Worm (Caenorhabditis elegans) whole organism, young adult: ENCODE data around the gene C14C10.2.

Experiments
- F33H1.4 ChIP-seq: fragments of 200-800 bp; sonication (Bioruptor generic); IDR thresholded peaks from 2 replicates; pipeline ENCODE4 v1.3.6; 2022; ENCODE audit warnings: missing genetic modification reagents, missing genetic modification characterization, missing compliant biosample characterization
- ama-1 ChIP-seq, 3 experiments: fragments of 150-350 bp in 1 of 3; sonication (generic microtip) in 2 of 3; optimal IDR thresholded peaks; 2 replicates each; lab custom pipeline; 2014 to 2018; ENCODE audit warnings: missing biosample characterization in 2 of 3, missing genetic modification characterization in 2 of 3, missing genetic modification reagents in 2 of 3
- sdz-38 ChIP-seq: sonication (generic microtip); optimal IDR thresholded peaks from 2 replicates; lab custom pipeline; 2016; ENCODE audit warnings: missing genotype, missing genetic modification characterization, missing compliant biosample characterization

ce11 chrV:12599110-12599509 lies 6.8 kb upstream of the C14C10.2 start, which contains the start of the genes C14C10.10 and ril-2:
- TF ChIP-seq ama-1 (optimal IDR thresholded peaks at IDR 0.05; lab: Kevin White, UChicago), result no peak
- TF ChIP-seq ama-1 (GFP tag; optimal IDR thresholded peaks at IDR 0.05; lab: Kevin White, UChicago), result no peak
- TF ChIP-seq F33H1.4 (GFP tag; lab: Robert Waterston, UW), result no peak
- no peak for TF ChIP-seq sdz-38 (tag; lab: Kevin White, UChicago)
